Fruit fly (Drosophila melanogaster) whole organism, embryonic: ENCODE measurements around the gene Dredd.
A peak's percentile ranks its signal among the peaks of the same experiment; 100 is the strongest.

Experiments
- Ada2b ChIP-seq: fragments of 200-800 bp; sonication (Bioruptor generic); IDR thresholded peaks from 2 replicates; pipeline ENCODE4 v1.3.6; 2022; ENCODE audit warnings: missing biosample characterization, missing genetic modification characterization
- Asciz ChIP-seq: fragments of 200-800 bp; sonication (Bioruptor generic); optimal IDR thresholded peaks from 2 replicates; lab custom pipeline; 2017; ENCODE audit warnings: missing biosample characterization, mild to moderate bottlenecking, missing genetic modification characterization, missing genetic modification reagents
- B-H1 ChIP-seq: fragments of 200-800 bp; sonication (Bioruptor generic); IDR thresholded peaks from 3 replicates; pipeline ENCODE4 v1.3.6; 2022; ENCODE audit warnings: missing biosample characterization, missing genetic modification characterization
- BtbVII ChIP-seq: fragments of 200-800 bp; sonication (Bioruptor generic); optimal IDR thresholded peaks from 3 replicates; lab custom pipeline; 2017; ENCODE audit warnings: missing biosample characterization, mild to moderate bottlenecking, missing genetic modification characterization
- CG10147 ChIP-seq: fragments of 200-800 bp; sonication (Bioruptor generic); optimal IDR thresholded peaks from 2 replicates; lab custom pipeline; 2019; ENCODE audit warnings: missing biosample characterization, mild to moderate bottlenecking, missing genetic modification characterization, moderate library complexity
- CG10431 ChIP-seq: fragments of 200-800 bp; sonication (Bioruptor generic); optimal IDR thresholded peaks from 3 replicates; lab custom pipeline; 2018; ENCODE audit warnings: missing biosample characterization, mild to moderate bottlenecking, missing genetic modification characterization
- CG10959 ChIP-seq: fragments of 200-800 bp; sonication (Bioruptor generic); IDR thresholded peaks from 2 replicates; pipeline ENCODE4 v1.3.6; 2022; ENCODE audit warnings: missing biosample characterization, missing genetic modification characterization
- CG11085 ChIP-seq: fragments of 200-800 bp; sonication (Bioruptor generic); IDR thresholded peaks from 2 replicates; pipeline ENCODE4 v1.3.6; 2022; ENCODE audit warnings: missing biosample characterization, missing genetic modification characterization
- CG11695 ChIP-seq: fragments of 200-800 bp; sonication (Bioruptor generic); IDR thresholded peaks from 3 replicates; pipeline ENCODE4 v1.3.6; 2022; ENCODE audit warnings: missing biosample characterization, missing genetic modification characterization
- CG12744 ChIP-seq: fragments of 200-800 bp; sonication (Bioruptor generic); optimal IDR thresholded peaks from 2 replicates; lab custom pipeline; 2016; ENCODE audit warnings: missing biosample characterization, missing genetic modification characterization
- CG14441 ChIP-seq: fragments of 200-800 bp; sonication (Bioruptor generic); IDR thresholded peaks from 2 replicates; pipeline ENCODE4 v1.3.6; 2022; ENCODE audit warnings: missing biosample characterization, missing genetic modification characterization
- CG14965 ChIP-seq: fragments of 200-800 bp; sonication (Bioruptor generic); optimal IDR thresholded peaks from 2 replicates; lab custom pipeline; 2016; ENCODE audit warnings: missing biosample characterization, missing genetic modification characterization, borderline replicate concordance
- CG16813 ChIP-seq: fragments of 200-800 bp; sonication (Bioruptor generic); IDR thresholded peaks from 3 replicates; pipeline ENCODE4 v1.3.6; 2022; ENCODE audit warnings: missing biosample characterization, missing genetic modification characterization; ENCODE audit not compliant: partially characterized antibody
- CG2712 ChIP-seq: fragments of 200-800 bp; optimal IDR thresholded peaks from 3 replicates; lab custom pipeline; 2019; ENCODE audit warnings: missing biosample characterization, mild to moderate bottlenecking, missing genetic modification characterization, moderate library complexity
- CG3065 ChIP-seq: fragments of 200-800 bp; sonication (Bioruptor generic); optimal IDR thresholded peaks from 2 replicates; lab custom pipeline; 2016; ENCODE audit warnings: missing biosample characterization, missing genetic modification characterization
- CG3726 ChIP-seq: fragments of 200-800 bp; sonication (Bioruptor generic); IDR thresholded peaks from 3 replicates; pipeline ENCODE4, ENCODE4 v1.3.6; 2022; ENCODE audit warnings: missing biosample characterization, missing genetic modification characterization
- CG3847 ChIP-seq: fragments of 200-800 bp; sonication (Bioruptor generic); IDR thresholded peaks from 2 replicates; pipeline ENCODE4 v1.3.6; 2022; ENCODE audit warnings: missing biosample characterization, missing genetic modification characterization
- CG4282 ChIP-seq: fragments of 200-800 bp; sonication (Bioruptor generic); optimal IDR thresholded peaks from 2 replicates; lab custom pipeline; 2016; ENCODE audit warnings: missing biosample characterization, missing genetic modification characterization
- CG6813 ChIP-seq: fragments of 200-800 bp; sonication (Bioruptor generic); optimal IDR thresholded peaks from 2 replicates; lab custom pipeline; 2017; ENCODE audit warnings: missing biosample characterization, missing genetic modification characterization, mild to moderate bottlenecking, moderate library complexity, missing genetic modification reagents
- CG7786 ChIP-seq: fragments of 200-800 bp; sonication (Bioruptor generic); optimal IDR thresholded peaks from 2 replicates; lab custom pipeline; 2016; ENCODE audit warnings: missing biosample characterization, missing genetic modification characterization
- CG7987 ChIP-seq: fragments of 200-800 bp; sonication (Bioruptor generic); optimal IDR thresholded peaks from 2 replicates; lab custom pipeline; 2018; ENCODE audit warnings: missing biosample characterization, mild to moderate bottlenecking, missing genetic modification characterization, moderate library complexity
- CG8478 ChIP-seq: fragments of >200 bp; optimal IDR thresholded peaks from 2 replicates; lab custom pipeline; 2018
- CG9727 ChIP-seq: fragments of 200-800 bp; sonication (Bioruptor generic); optimal IDR thresholded peaks from 3 replicates; lab custom pipeline; 2017; ENCODE audit warnings: missing biosample characterization, mild to moderate bottlenecking, missing genetic modification characterization
- Dp ChIP-seq: fragments of 200-800 bp; sonication (Bioruptor generic); optimal IDR thresholded peaks from 2 replicates; lab custom pipeline; 2018; ENCODE audit warnings: missing biosample characterization, mild to moderate bottlenecking, missing genetic modification characterization, moderate library complexity
- Ets97D ChIP-seq: fragments of 200-800 bp; sonication (Bioruptor generic); optimal IDR thresholded peaks from 3 replicates; lab custom pipeline; 2016; ENCODE audit warnings: missing biosample characterization, missing genetic modification characterization
- Fer3 ChIP-seq: fragments of 200-800 bp; sonication (Bioruptor generic); optimal IDR thresholded peaks from 2 replicates; lab custom pipeline; 2018; ENCODE audit warnings: missing biosample characterization, mild to moderate bottlenecking, missing genetic modification characterization, moderate library complexity
- MESR4 ChIP-seq: fragments of 200-800 bp; sonication (Bioruptor generic); optimal IDR thresholded peaks from 2 replicates; lab custom pipeline; 2018; ENCODE audit warnings: missing biosample characterization, mild to moderate bottlenecking, missing genetic modification characterization, moderate library complexity
- Med ChIP-seq: fragments of 200-800 bp; sonication (Bioruptor generic); peaks from one replicate; lab custom pipeline; 2016; ENCODE audit warnings: missing biosample characterization, missing genetic modification characterization, mild to moderate bottlenecking, inconsistent platforms, moderate library complexity
- NK7.1 ChIP-seq: fragments of 200-800 bp; sonication (Bioruptor generic); optimal IDR thresholded peaks from 3 replicates; lab custom pipeline; 2016; ENCODE audit warnings: missing biosample characterization, missing genetic modification characterization
- Rfx ChIP-seq: fragments of 200-800 bp; sonication (Bioruptor generic); IDR thresholded peaks from 2 replicates; pipeline ENCODE4 v1.3.6; 2022; ENCODE audit warnings: missing biosample characterization, missing genetic modification characterization
- aop ChIP-seq: fragments of 200-800 bp; sonication (Bioruptor generic); IDR thresholded peaks from 2 replicates; pipeline ENCODE4 v1.3.6; 2022; ENCODE audit warnings: missing biosample characterization, missing genetic modification characterization
- cas ChIP-seq: fragments of 200-800 bp; sonication (Bioruptor generic); IDR thresholded peaks from 2 replicates; pipeline ENCODE4 v1.3.6; 2022; ENCODE audit warnings: missing biosample characterization, missing genetic modification characterization
- cato ChIP-seq: fragments of 200-800 bp; sonication (Bioruptor generic); optimal IDR thresholded peaks from 2 replicates; lab custom pipeline; 2016; ENCODE audit warnings: missing biosample characterization, missing genetic modification characterization, borderline replicate concordance
- caup ChIP-seq: fragments of 200-800 bp; sonication (Bioruptor generic); optimal IDR thresholded peaks from 3 replicates; lab custom pipeline; 2017; ENCODE audit warnings: missing biosample characterization, mild to moderate bottlenecking, missing genetic modification characterization, moderate library complexity; ENCODE audit not compliant: severe bottlenecking
- cg ChIP-seq: fragments of 200-800 bp; sonication (Bioruptor generic); optimal IDR thresholded peaks from 3 replicates; lab custom pipeline; 2019; ENCODE audit warnings: missing biosample characterization, mild to moderate bottlenecking, missing genetic modification characterization, moderate library complexity
- corto ChIP-seq: fragments of 200-800 bp; sonication (Bioruptor generic); optimal IDR thresholded peaks from 2 replicates; lab custom pipeline; 2016; ENCODE audit warnings: missing biosample characterization, mild to moderate bottlenecking, missing genetic modification characterization, moderate library complexity
- dan ChIP-seq: fragments of 200-800 bp; sonication (Bioruptor generic); IDR thresholded peaks from 2 replicates; pipeline ENCODE4 v1.3.6; 2022; ENCODE audit warnings: missing biosample characterization, missing genetic modification characterization
- eve ChIP-seq, 2 experiments: fragments of >200 bp; optimal IDR thresholded peaks; 2 replicates each; lab custom pipeline; 2017; ENCODE audit warnings: missing biosample characterization in 2 of 2, missing genetic modification characterization in 2 of 2
- h ChIP-seq: fragments of >200 bp; optimal IDR thresholded peaks from 2 replicates; lab custom pipeline; 2017
- mld ChIP-seq: fragments of 200-800 bp; sonication (Bioruptor generic); IDR thresholded peaks from 3 replicates; pipeline ENCODE4 v1.3.6; 2022; ENCODE audit warnings: missing biosample characterization, missing genetic modification characterization; ENCODE audit not compliant: partially characterized antibody
- pb ChIP-seq: fragments of 200-800 bp; sonication (Bioruptor generic); optimal IDR thresholded peaks from 3 replicates; lab custom pipeline; 2016; ENCODE audit warnings: missing biosample characterization, missing genetic modification characterization
- peb ChIP-seq: fragments of 200-800 bp; sonication (Bioruptor generic); IDR thresholded peaks from 2 replicates; pipeline ENCODE4 v1.3.6; 2022; ENCODE audit warnings: missing biosample characterization, missing genetic modification characterization
- pnt ChIP-seq: fragments of 200-800 bp; sonication (Bioruptor generic); optimal IDR thresholded peaks from 3 replicates; lab custom pipeline; 2016; ENCODE audit warnings: missing biosample characterization, missing genetic modification characterization
- prd ChIP-seq, 3 experiments: fragments of >200 bp in 2 of 3; fragments of 200-800 bp in 1 of 3; sonication (Bioruptor generic) in 1 of 3; optimal IDR thresholded peaks in 2 of 3; IDR thresholded peaks in 1 of 3; 2 replicates in 2 of 3; 3 replicates in 1 of 3; pipeline versions ENCODE4 v1.3.6 to Lab custom; 2017 to 2022; ENCODE audit warnings: missing biosample characterization in 1 of 3, missing genetic modification characterization in 1 of 3
- run ChIP-seq: fragments of 200-800 bp; sonication (Bioruptor generic); optimal IDR thresholded peaks from 3 replicates; lab custom pipeline; 2018; ENCODE audit warnings: missing biosample characterization, mild to moderate bottlenecking, missing genetic modification characterization
- sob ChIP-seq: fragments of 200-800 bp; sonication (Bioruptor generic); IDR thresholded peaks from 2 replicates; pipeline ENCODE4 v1.3.6; 2022; ENCODE audit warnings: missing biosample characterization, missing genetic modification characterization
- stwl ChIP-seq: fragments of 200-800 bp; sonication (Bioruptor generic); optimal IDR thresholded peaks from 3 replicates; lab custom pipeline; 2018; ENCODE audit warnings: missing biosample characterization, mild to moderate bottlenecking, missing genetic modification characterization, moderate library complexity
- tio ChIP-seq: fragments of 200-800 bp; sonication (Bioruptor generic); optimal IDR thresholded peaks from 2 replicates; lab custom pipeline; 2017; ENCODE audit warnings: missing biosample characterization, missing genetic modification characterization, inconsistent platforms
- unpg ChIP-seq: fragments of 200-800 bp; sonication (Bioruptor generic); optimal IDR thresholded peaks from 3 replicates; lab custom pipeline; 2018; ENCODE audit warnings: missing biosample characterization, mild to moderate bottlenecking, missing genetic modification characterization, moderate library complexity
- wek ChIP-seq: fragments of 200-800 bp; sonication (Bioruptor generic); optimal IDR thresholded peaks from 3 replicates; lab custom pipeline; 2018; ENCODE audit warnings: missing biosample characterization, mild to moderate bottlenecking, missing genetic modification characterization, moderate library complexity

The Dredd gene

dm6 chrX:621132-621555 is 14.2 kb downstream of the Dredd start, which contains the start of the genes CG13365 and Vsp37A (continued):
- TF ChIP-seq Asciz (GFP tag; lab: Kevin White, UChicago): no peak

- TF ChIP-seq CG8478 (lab: Kevin White, UChicago): no peak
- TF ChIP-seq CG6813 (GFP tag; lab: Kevin White, UChicago): no peak
- TF ChIP-seq unpg (GFP tag; lab: Kevin White, UChicago): no peak
- TF ChIP-seq CG11695: no peak
- no peak for TF ChIP-seq CG7987
- TF ChIP-seq CG9727 (GFP tag; lab: Kevin White, UChicago): no peak
- no peak for TF ChIP-seq CG10431
- no peak for TF ChIP-seq CG7786 (GFP tag; lab: Kevin White, UChicago)
- TF ChIP-seq CG2712 (tag; lab: Kevin White, UChicago): no peak
- no peak for TF ChIP-seq Ets97D (GFP tag; lab: Kevin White, UChicago)
- TF ChIP-seq BtbVII (GFP tag; lab: Kevin White, UChicago): no peak
- no peak for TF ChIP-seq B-H1 (GFP tag; lab: Robert Waterston, UW)
- peak; percentile 51 for TF ChIP-seq MESR4
- TF ChIP-seq dan (GFP tag; lab: Robert Waterston, UW): no peak
- TF ChIP-seq NK7.1: no peak
- no peak for TF ChIP-seq CG10147
- no peak for TF ChIP-seq CG14441 (GFP tag; lab: Robert Waterston, UW)
- TF ChIP-seq eve (GFP tag; optimal IDR thresholded peaks at IDR 0.05; lab: Kevin White, UChicago): no peak
- TF ChIP-seq Dp (GFP tag; lab: Kevin White, UChicago): peak; percentile 61
- no peak for TF ChIP-seq CG3847 (GFP tag; lab: Robert Waterston, UW)
- no peak for TF ChIP-seq CG12744 (GFP tag; lab: Kevin White, UChicago)
- TF ChIP-seq pnt (GFP tag; lab: Kevin White, UChicago): no peak
- TF ChIP-seq Med (GFP tag; lab: Kevin White, UChicago): peak; percentile 14
- TF ChIP-seq cg (GFP tag; lab: Kevin White, UChicago): no peak
- no peak for TF ChIP-seq caup (GFP tag; lab: Kevin White, UChicago)
- no peak for TF ChIP-seq cas (GFP tag; lab: Robert Waterston, UW)
- no peak for TF ChIP-seq Fer3 (tag; lab: Kevin White, UChicago)
- no peak for TF ChIP-seq CG3065 (GFP tag; lab: Kevin White, UChicago)
- no peak for TF ChIP-seq CG10959 (GFP tag; lab: Robert Waterston, UW)
- peak; percentile 81 for TF ChIP-seq stwl (tag; lab: Kevin White, UChicago)
- no peak for TF ChIP-seq CG11085 (GFP tag; lab: Robert Waterston, UW)
- no peak for TF ChIP-seq run (tag; lab: Kevin White, UChicago)
- TF ChIP-seq Ada2b: no peak
- no peak for TF ChIP-seq cato (GFP tag; lab: Kevin White, UChicago)
- no peak for TF ChIP-seq wek (GFP tag; lab: Kevin White, UChicago)
- TF ChIP-seq CG3726: no peak
- TF ChIP-seq aop (GFP tag; lab: Robert Waterston, UW): no peak
- no peak for TF ChIP-seq Rfx (GFP tag; lab: Robert Waterston, UW)
- TF ChIP-seq pb (GFP tag; lab: Kevin White, UChicago): no peak
- TF ChIP-seq h: no peak
- no peak; the same call in 2 of the 3 replicates for TF ChIP-seq CG16813
- no peak for TF ChIP-seq prd (optimal IDR thresholded peaks at IDR 0.05; lab: Kevin White, UChicago)
- TF ChIP-seq prd (GFP tag; IDR thresholded peaks at IDR 0.05; lab: Robert Waterston, UW): no peak
- no peak for TF ChIP-seq peb
- no peak for TF ChIP-seq CG4282 (GFP tag; lab: Kevin White, UChicago)
- no peak for TF ChIP-seq mld (GFP tag; lab: Robert Waterston, UW)
- no peak for TF ChIP-seq sob (GFP tag; lab: Robert Waterston, UW)
- no peak for TF ChIP-seq corto
- TF ChIP-seq CG14965 (GFP tag; lab: Kevin White, UChicago): no peak
- no peak for TF ChIP-seq tio (GFP tag; lab: Kevin White, UChicago)
Measured at dm6 chrX:620102-620430, 15.3 kb downstream of the Dredd start, which contains the start of gene spdi. TSS of gene spdi (minus strand) at chrX:620195.
